Fruit fly (Drosophila melanogaster): Measurements from ENCODE around the gene CG4497.

DNA sequence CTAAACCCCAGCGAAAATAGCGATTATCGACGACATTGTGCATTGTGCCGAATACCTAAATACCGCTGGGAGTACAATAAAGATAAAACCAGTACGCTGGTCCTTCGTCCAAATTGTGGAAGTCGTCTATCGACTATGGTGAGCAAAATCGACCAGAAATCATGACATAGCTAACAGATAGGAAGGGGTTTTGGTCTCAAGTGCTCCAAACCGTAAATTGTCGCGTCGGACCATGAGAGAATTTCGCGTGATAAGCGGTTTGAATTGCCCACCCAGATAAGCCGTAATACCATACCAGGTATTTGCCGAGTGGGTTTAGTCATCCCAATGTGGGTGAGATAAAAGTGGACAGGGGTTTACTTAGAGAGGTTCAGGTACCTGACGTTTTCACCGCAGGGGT lies 23.5 kb upstream of the CG4497 start:
- TF ChIP-seq CG8478 (optimal IDR thresholded peaks at IDR 0.05) (no peak), CTCF (optimal IDR thresholded peaks at IDR 0.05) (no peak)
